Worm (Caenorhabditis elegans) whole organism, L4/young adult: ENCODE data around the gene ZK1290.5.

Source experiments
- W03F9.2 ChIP-seq: fragments of 150-350 bp; optimal IDR thresholded peaks from 2 replicates; lab custom pipeline; 2014; ENCODE audit warnings: missing biosample characterization, missing genetic modification characterization
- dao-5 ChIP-seq: sonication (generic microtip); optimal IDR thresholded peaks from 2 replicates; lab custom pipeline; 2016; ENCODE audit warnings: missing genotype, missing genetic modification characterization, moderate library complexity, missing compliant biosample characterization
- him-1 ChIP-seq: sonication (generic microtip); optimal IDR thresholded peaks from 2 replicates; lab custom pipeline; 2016; ENCODE audit warnings: missing genotype, missing genetic modification reagents, missing genetic modification characterization, missing compliant biosample characterization

ZK1290.5 gene

DNA sequence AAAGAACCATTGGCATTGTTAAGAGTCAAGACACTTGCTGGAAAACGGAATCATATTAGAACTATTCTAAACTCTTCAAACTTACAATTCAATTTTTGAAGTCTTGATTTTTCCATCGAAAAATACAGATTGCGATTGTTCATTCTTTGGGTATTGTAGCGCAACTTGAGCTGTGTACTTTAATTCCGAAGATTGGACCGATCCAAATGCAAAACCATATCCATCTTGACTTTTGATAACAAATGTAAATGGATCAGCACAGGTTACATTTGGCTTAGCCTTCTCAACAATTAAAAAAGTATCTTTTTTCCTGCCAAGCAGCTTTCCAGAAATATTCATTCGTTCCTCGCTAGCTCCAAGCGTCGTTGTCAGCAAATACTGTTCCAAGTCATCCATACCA, 31.4 kb downstream of the ZK1290.5 start:
- no peak for TF ChIP-seq W03F9.2
- TF ChIP-seq him-1 (tag; lab: Kevin White, UChicago), result no peak

DNA sequence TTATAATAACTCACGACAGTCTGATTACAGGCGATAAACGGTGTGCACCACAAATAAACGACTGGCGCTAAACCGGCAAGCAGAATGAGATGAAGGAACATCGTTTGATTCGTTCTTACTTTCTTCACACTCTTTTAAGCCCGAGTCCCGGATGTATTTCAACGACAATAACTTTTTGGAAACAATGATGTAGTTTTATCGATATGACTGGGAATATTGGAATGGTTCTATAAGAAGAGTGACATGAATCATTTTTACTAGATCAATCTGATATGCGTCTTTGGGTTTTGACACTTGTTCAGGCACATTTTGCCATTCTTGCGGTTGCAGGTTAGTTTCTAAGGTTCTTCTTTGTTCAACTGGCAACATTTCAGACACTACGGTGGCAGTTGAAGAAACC, 32.1 kb downstream of the ZK1290.5 start, which contains the start of the genes ZK1290.11 and ZK1290.1:
Gene ZK1290.11, minus strand, starts transcription at position 101 of the 400 bp plus-strand sequence.
Gene ZK1290.1, plus strand, starts transcription at position 271 of the 400 bp plus-strand sequence.
- TF ChIP-seq dao-5, result no peak

DNA sequence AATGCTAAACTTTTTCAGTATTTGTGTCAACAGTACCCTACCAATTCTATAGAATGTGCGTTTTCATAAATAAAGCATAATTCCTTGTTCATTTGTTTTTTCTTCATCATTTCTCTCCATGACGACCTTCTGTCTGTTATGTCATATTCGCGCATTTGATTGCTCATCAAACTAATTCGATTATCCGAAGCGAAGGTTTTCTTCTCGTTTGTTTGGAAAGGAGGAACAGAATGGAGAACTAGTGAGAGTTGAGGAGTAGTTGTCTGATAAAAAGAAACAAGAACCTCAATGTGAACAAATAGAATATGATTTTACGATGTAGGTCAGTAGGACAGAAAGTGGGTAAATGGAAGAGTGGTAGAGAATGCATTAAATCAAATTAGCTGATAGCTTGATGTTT, 33.2 kb downstream of the ZK1290.5 start:
- TF ChIP-seq dao-5, result no peak
- TF ChIP-seq W03F9.2, result no peak
- TF ChIP-seq him-1 (tag; lab: Kevin White, UChicago), result no peak

- TF ChIP-seq dao-5 (no peak), him-1 (tag; lab: Kevin White, UChicago) (no peak), W03F9.2 (no peak)
Measured at ce11 chrII:7570305-7570704, 40.9 kb downstream of the ZK1290.5 start, which contains the start of gene F35D2.3. Gene F35D2.3, plus strand, starts transcription at chrII:7570605.

DNA sequence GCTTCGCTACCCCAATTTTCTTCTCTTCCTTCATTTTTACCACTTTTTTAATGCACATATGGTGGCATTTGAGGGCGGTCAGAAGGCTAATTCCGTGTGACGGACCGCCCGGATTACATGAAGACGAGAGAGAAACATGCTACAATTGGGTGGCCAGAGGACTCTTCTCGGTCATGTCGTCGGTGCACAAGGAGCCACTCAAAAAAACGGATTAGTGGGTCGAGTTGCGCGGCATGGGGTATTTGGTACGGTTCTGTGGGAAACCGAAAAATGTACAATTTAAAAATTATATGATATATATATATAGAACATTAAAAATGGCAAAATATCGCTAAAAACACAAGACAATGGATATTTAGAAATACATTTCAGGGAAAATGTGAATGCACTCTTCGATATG, 41.4 kb downstream of the ZK1290.5 start:
- TF ChIP-seq dao-5 (no peak), him-1 (tag; lab: Kevin White, UChicago) (no peak), W03F9.2 (no peak)

ce11 chrII:7574143-7574542, 44.7 kb downstream of the ZK1290.5 start, which contains the start of gene F35D2.2:
Gene F35D2.2, plus strand, starts transcription at chrII:7574443.
- TF ChIP-seq dao-5 (no peak), W03F9.2 (no peak), him-1 (tag; lab: Kevin White, UChicago) (no peak)

DNA sequence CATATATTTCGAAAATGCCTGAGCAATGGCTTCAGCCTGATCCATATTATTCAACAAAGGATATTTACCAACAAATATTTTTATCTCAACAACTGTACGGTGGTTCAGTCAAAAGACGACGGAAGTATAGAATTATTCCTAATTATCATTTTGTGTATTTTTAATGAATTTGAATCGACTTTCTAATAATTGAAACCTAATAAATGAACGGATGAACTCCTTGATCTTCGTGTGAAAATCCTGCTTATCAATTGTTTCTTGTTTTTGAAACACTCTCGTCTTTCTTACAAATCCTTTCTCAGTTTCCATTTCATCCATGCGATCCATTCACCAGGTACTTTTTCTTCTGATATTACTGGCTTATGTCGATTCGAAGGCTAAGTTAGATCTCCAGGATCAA, 46.2 kb downstream of the ZK1290.5 start, which contains the start of gene F35D2.1:
Gene F35D2.1, plus strand, starts transcription at position 301 of the 400 bp plus-strand sequence.
- no peak for TF ChIP-seq dao-5
- no peak for TF ChIP-seq him-1 (tag; lab: Kevin White, UChicago)
- no peak for TF ChIP-seq W03F9.2

DNA sequence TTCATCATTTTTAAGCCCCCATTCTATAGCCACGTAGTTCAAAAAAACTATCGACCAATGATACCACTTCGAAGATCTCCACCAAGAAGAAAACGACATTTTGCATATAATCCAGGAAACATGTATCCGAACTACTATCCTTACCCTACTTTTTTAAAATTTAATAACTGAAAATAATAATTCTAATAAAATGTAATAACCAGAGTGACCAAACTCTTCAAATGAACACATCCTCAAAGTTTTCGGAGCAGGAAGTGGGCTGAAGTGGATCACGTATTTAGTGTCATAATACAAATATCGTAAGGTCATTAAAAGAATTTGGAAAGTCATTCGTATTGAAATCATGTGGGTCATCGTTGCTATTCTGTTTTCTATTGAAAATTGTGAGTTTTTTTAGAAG, 48.0 kb downstream of the ZK1290.5 start, which contains the start of gene F35D2.6:
Gene F35D2.6, plus strand, starts transcription at position 301 of the 400 bp plus-strand sequence.
- TF ChIP-seq dao-5 (no peak), W03F9.2 (no peak), him-1 (tag; lab: Kevin White, UChicago) (no peak)
